ENCODE assay signal across 1 worm cellular context in genomic region chrIV:11572524-11572923, ce11.
TF ChIP-seq lines count a peak whose summit lies in the region.

No protein-coding gene starts in this region.

TF ChIP-seq in whole organism, L1 larva, 84 proteins besides CTCF, POLR2A, EP300 and RAD21 (continued from another document):
- TF ChIP-seq pqm-1 (tag; optimal IDR thresholded peaks at IDR 0.05; lab: Kevin White, UChicago) (no peak), lin-39 (tag; optimal IDR thresholded peaks at IDR 0.05; lab: Kevin White, UChicago) (no peak), mdl-1 (tag; optimal IDR thresholded peaks at IDR 0.05; lab: Kevin White, UChicago) (no peak), unc-30 (tag; optimal IDR thresholded peaks at IDR 0.05; lab: Kevin White, UChicago) (no peak), pag-3 (tag; optimal IDR thresholded peaks at IDR 0.05; lab: Kevin White, UChicago; ENCODE audit: borderline replicate concordance, insufficient read depth) (no peak), vab-15 (tag; optimal IDR thresholded peaks at IDR 0.05; lab: Kevin White, UChicago) (no peak), tbx-2 (tag; optimal IDR thresholded peaks at IDR 0.05; lab: Kevin White, UChicago) (no peak), alr-1 (tag; optimal IDR thresholded peaks at IDR 0.05; lab: Kevin White, UChicago; ENCODE audit: borderline replicate concordance) (no peak), lir-3 (tag; optimal IDR thresholded peaks at IDR 0.05; lab: Kevin White, UChicago; ENCODE audit: poor library complexity) (no peak), nhr-90 (tag; optimal IDR thresholded peaks at IDR 0.05; lab: Kevin White, UChicago; ENCODE audit: poor library complexity) (no peak), lin-13 (GFP tag; optimal IDR thresholded peaks at IDR 0.05; lab: Kevin White, UChicago) (no peak), unc-62 (GFP tag; optimal IDR thresholded peaks at IDR 0.05; lab: Kevin White, UChicago) (no peak), lin-14 (GFP tag; optimal IDR thresholded peaks at IDR 0.05; lab: Kevin White, UChicago) (peak; percentile 55), egl-13 (tag; optimal IDR thresholded peaks at IDR 0.05; lab: Kevin White, UChicago) (no peak), lsy-2 (tag; optimal IDR thresholded peaks at IDR 0.05; lab: Kevin White, UChicago) (peak in 1 of 2 experiments; percentile 2), aly-2 (tag; optimal IDR thresholded peaks at IDR 0.05; lab: Kevin White, UChicago) (no peak), nhr-71 (tag; optimal IDR thresholded peaks at IDR 0.05; lab: Kevin White, UChicago) (peak; percentile 26), elt-3 (tag; optimal IDR thresholded peaks at IDR 0.05; lab: Kevin White, UChicago) (no peak), Y116A8C.19 (tag; optimal IDR thresholded peaks at IDR 0.05; lab: Kevin White, UChicago; ENCODE audit: borderline replicate concordance) (no peak), mep-1 (tag; optimal IDR thresholded peaks at IDR 0.05; lab: Kevin White, UChicago) (no peak), dsc-1 (tag; optimal IDR thresholded peaks at IDR 0.05; lab: Kevin White, UChicago) (peak; percentile 66), isw-1 (GFP tag; IDR thresholded peaks at IDR 0.05; lab: Robert Waterston, UW) (no peak), fos-1 (tag; optimal IDR thresholded peaks at IDR 0.05; lab: Kevin White, UChicago) (no peak), ets-5 (GFP tag; IDR thresholded peaks at IDR 0.05; lab: Robert Waterston, UW) (no peak), nhr-77 (tag; optimal IDR thresholded peaks at IDR 0.05; lab: Kevin White, UChicago) (no peak), efl-1 (optimal IDR thresholded peaks at IDR 0.05; lab: Kevin White, UChicago) (no peak), efl-1 (GFP tag; optimal IDR thresholded peaks at IDR 0.05 in 1 of 2; lab: Kevin White, UChicago) (no peak), snu-23 (GFP tag; optimal IDR thresholded peaks at IDR 0.05; lab: Kevin White, UChicago) (no peak), nhr-20 (tag; optimal IDR thresholded peaks at IDR 0.05; lab: Kevin White, UChicago) (no peak), hpl-2 (GFP tag; optimal IDR thresholded peaks at IDR 0.05; lab: Kevin White, UChicago) (no peak), jun-1 (tag; optimal IDR thresholded peaks at IDR 0.05; lab: Kevin White, UChicago) (no peak)
